Fruit fly (Drosophila melanogaster) whole organism: ENCODE measurements around the gene Or63a.

ENCODE experiments used
- CG8478 ChIP-seq: fragments of >200 bp; optimal IDR thresholded peaks from 2 replicates; lab custom pipeline; 2018; ENCODE audit warnings: inconsistent platforms
- Dll ChIP-seq: fragments of >200 bp; optimal IDR thresholded peaks from 2 replicates; lab custom pipeline; 2017
- EcR ChIP-seq, 2 experiments: fragments of >200 bp; optimal IDR thresholded peaks; 2 replicates each; lab custom pipeline; 2017; ENCODE audit warnings: missing biosample characterization in 2 of 2, missing genetic modification characterization in 2 of 2, missing genetic modification reagents in 2 of 2
- pan ChIP-seq: fragments of >200 bp; optimal IDR thresholded peaks from 2 replicates; lab custom pipeline; 2017
- psq ChIP-seq: fragments of >200 bp; optimal IDR thresholded peaks from 2 replicates; lab custom pipeline; 2017
- usp ChIP-seq: fragments of >200 bp; optimal IDR thresholded peaks from 2 replicates; lab custom pipeline; 2017; ENCODE audit warnings: missing biosample characterization, missing genetic modification characterization, mixed read lengths

dm6 chr3L:3001445-3001844 is 40.1 kb downstream of the Or63a start, which contains the start of gene FMRFaR:
- TF ChIP-seq CG8478 (lab: Kevin White, UChicago) (no peak), usp (GFP tag; lab: Kevin White, UChicago) (no peak), psq (lab: Kevin White, UChicago) (no peak), pan (lab: Kevin White, UChicago) (no peak), Dll (lab: Kevin White, UChicago) (no peak), EcR (GFP tag; optimal IDR thresholded peaks at IDR 0.05; lab: Kevin White, UChicago) (no peak)
